Worm (Caenorhabditis elegans): ENCODE measurements around the gene ttr-54.

The ttr-54 gene

ce11 chrIV:10161706-10162105 lies 6.1 kb downstream of the ttr-54 start, which contains the start of gene pps-1:
pps-1 (plus strand) TSS chrIV:10162006.
- TF ChIP-seq ceh-31 (tag; optimal IDR thresholded peaks at IDR 0.05) (no peak), ceh-22 (tag; optimal IDR thresholded peaks at IDR 0.05) (no peak), tbx-2 (tag; optimal IDR thresholded peaks at IDR 0.05) (no peak), fkh-6 (tag; optimal IDR thresholded peaks at IDR 0.05) (no peak), dmd-4 (tag; optimal IDR thresholded peaks at IDR 0.05; ENCODE audit: borderline replicate concordance) (no peak), rnt-1 (tag; optimal IDR thresholded peaks at IDR 0.05) (no peak), C38D4.7 (GFP tag; optimal IDR thresholded peaks at IDR 0.05) (no peak), ttx-3 (tag; optimal IDR thresholded peaks at IDR 0.05) (no peak), hlh-8 (tag; optimal IDR thresholded peaks at IDR 0.05) (no peak), ceh-30 (tag; optimal IDR thresholded peaks at IDR 0.05) (no peak), lim-6 (tag; optimal IDR thresholded peaks at IDR 0.05) (no peak), pax-1 (tag; optimal IDR thresholded peaks at IDR 0.05) (no peak), che-1 (tag; optimal IDR thresholded peaks at IDR 0.05) (no peak), mec-3 (tag; optimal IDR thresholded peaks at IDR 0.05; ENCODE audit: borderline replicate concordance) (no peak), F13H6.1 (tag; optimal IDR thresholded peaks at IDR 0.05) (no peak), ahr-1 (tag; optimal IDR thresholded peaks at IDR 0.05) (no peak), ama-1 (optimal IDR thresholded peaks at IDR 0.05) (no peak), elt-4 (tag; optimal IDR thresholded peaks at IDR 0.05) (no peak), ets-4 (tag; optimal IDR thresholded peaks at IDR 0.05) (no peak), ceh-6 (GFP tag; optimal IDR thresholded peaks at IDR 0.05) (no peak)

ce11 chrIV:10164086-10164485 lies 8.5 kb downstream of the ttr-54 start:
- TF ChIP-seq nhr-11 (tag; optimal IDR thresholded peaks at IDR 0.05) (no peak), ama-1 (optimal IDR thresholded peaks at IDR 0.05) (no peak), ceh-30 (tag; optimal IDR thresholded peaks at IDR 0.05) (no peak), ceh-22 (tag; optimal IDR thresholded peaks at IDR 0.05) (no peak), ceh-2 (tag; optimal IDR thresholded peaks at IDR 0.05) (no peak), npax-4 (tag; optimal IDR thresholded peaks at IDR 0.05) (no peak), sox-2 (GFP tag; IDR thresholded peaks at IDR 0.05) (no peak), mec-3 (tag; optimal IDR thresholded peaks at IDR 0.05; ENCODE audit: borderline replicate concordance) (no peak), fkh-6 (tag; optimal IDR thresholded peaks at IDR 0.05) (no peak), tbx-7 (tag; optimal IDR thresholded peaks at IDR 0.05) (no peak)

ce11 chrIV:10170808-10171207 lies 15.2 kb downstream of the ttr-54 start:
- TF ChIP-seq syd-9 (tag; optimal IDR thresholded peaks at IDR 0.05): no peak
- peak; percentile 100 for TF ChIP-seq unc-42 (tag; optimal IDR thresholded peaks at IDR 0.05)

DNA sequence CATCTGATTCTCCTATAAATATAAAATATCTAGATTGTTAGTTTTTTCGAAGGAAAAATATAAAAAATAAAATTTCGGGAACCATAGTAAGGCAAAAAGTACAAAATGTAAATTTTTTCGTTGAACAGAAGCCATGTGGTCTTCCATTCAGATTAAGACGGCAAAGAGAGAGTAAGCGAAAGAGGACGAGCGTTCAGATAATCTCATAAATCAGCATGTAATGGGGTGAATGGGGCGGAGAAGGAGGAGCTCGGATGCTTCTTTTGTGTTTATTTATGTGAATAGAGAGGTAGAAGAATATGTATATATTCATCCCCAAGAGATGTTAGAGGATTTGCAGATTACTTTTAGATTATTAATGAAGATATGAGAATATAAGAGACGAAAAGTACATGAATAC lies 18.8 kb downstream of the ttr-54 start, which contains the start of gene pxf-1:
pxf-1 (minus strand) TSS at position 14 of the 400 bp plus-strand sequence.
- TF ChIP-seq hlh-8 (tag; optimal IDR thresholded peaks at IDR 0.05) (no peak), unc-42 (tag; optimal IDR thresholded peaks at IDR 0.05) (peak; percentile 24)

ce11 chrIV:10174932-10175732 lies 19.6 kb downstream of the ttr-54 start:
- TF ChIP-seq ceh-18 (tag; optimal IDR thresholded peaks at IDR 0.05) (no peak), nfya-1 (tag; optimal IDR thresholded peaks at IDR 0.05) (peak; percentile 39), elt-2 (tag; optimal IDR thresholded peaks at IDR 0.05) (peak; percentile 92), zip-5 (tag; optimal IDR thresholded peaks at IDR 0.05) (no peak), fax-1 (tag; optimal IDR thresholded peaks at IDR 0.05) (no peak), C08G9.2 (tag; optimal IDR thresholded peaks at IDR 0.05) (peak; percentile 50), che-1 (tag; optimal IDR thresholded peaks at IDR 0.05) (peak; percentile 27), hlh-15 (tag; optimal IDR thresholded peaks at IDR 0.05) (no peak), rnt-1 (tag; optimal IDR thresholded peaks at IDR 0.05) (peak; percentile 43), ttx-3 (tag; optimal IDR thresholded peaks at IDR 0.05) (no peak), mec-3 (tag; optimal IDR thresholded peaks at IDR 0.05; ENCODE audit: borderline replicate concordance) (no peak), hlh-30 (tag; optimal IDR thresholded peaks at IDR 0.05; ENCODE audit: insufficient read depth) (no peak), Y22D7AL.16 (tag; optimal IDR thresholded peaks at IDR 0.05) (no peak), F13H6.1 (tag; optimal IDR thresholded peaks at IDR 0.05) (no peak), tbx-2 (tag; optimal IDR thresholded peaks at IDR 0.05) (peak; percentile 47), syd-9 (tag; optimal IDR thresholded peaks at IDR 0.05) (peak; percentile 9), pqm-1 (tag; optimal IDR thresholded peaks at IDR 0.05) (peak; percentile 25), ceh-31 (tag; optimal IDR thresholded peaks at IDR 0.05) (peak; percentile 1)
